Fruit fly (Drosophila melanogaster): ENCODE measurements around the gene AdamTS-B.

The AdamTS-B gene

dm6 chrX:5696436-5697022 is 1.8 kb upstream of the AdamTS-B start (continued):
- TF ChIP-seq CG6254 (GFP tag; optimal IDR thresholded peaks at IDR 0.05) (peak; percentile 89), CG11247 (GFP tag; IDR thresholded peaks at IDR 0.05) (peak; percentile 93), jing (GFP tag; optimal IDR thresholded peaks at IDR 0.05) (peak; percentile 91), caup (GFP tag; optimal IDR thresholded peaks at IDR 0.05; ENCODE audit: severe bottlenecking) (peak; percentile 93), hbn (GFP tag; IDR thresholded peaks at IDR 0.05; ENCODE audit: partially characterized antibody) (no peak), CG17802 (tag; optimal IDR thresholded peaks at IDR 0.05) (peak; percentile 85), klu (GFP tag; IDR thresholded peaks at IDR 0.05) (peak; percentile 89), D19B (GFP tag; optimal IDR thresholded peaks at IDR 0.05) (peak; percentile 63), B-H2 (GFP tag; optimal IDR thresholded peaks at IDR 0.05) (peak; percentile 79), CG3407 (GFP tag; optimal IDR thresholded peaks at IDR 0.05) (peak; percentile 89), CG34422 (GFP tag; IDR thresholded peaks at IDR 0.05) (peak; percentile 97), bcd (GFP tag; optimal IDR thresholded peaks at IDR 0.05) (peak; percentile 96), B-H1 (GFP tag; IDR thresholded peaks at IDR 0.05) (peak; percentile 92), CG8765 (GFP tag; IDR thresholded peaks at IDR 0.05) (peak; percentile 93), Deaf1 (tag; optimal IDR thresholded peaks at IDR 0.05) (peak; percentile 42), CG3281 (GFP tag; optimal IDR thresholded peaks at IDR 0.05) (peak; percentile 88), Nf-YA (GFP tag; IDR thresholded peaks at IDR 0.05) (peak; percentile 90), PHDP (tag; optimal IDR thresholded peaks at IDR 0.05) (peak; percentile 89), Pdp1 (GFP tag; optimal IDR thresholded peaks at IDR 0.05) (peak; percentile 97 to 98), Jarid2 (GFP tag; optimal IDR thresholded peaks at IDR 0.05) (peak; percentile 81), Nf-YB (GFP tag; optimal IDR thresholded peaks at IDR 0.05) (peak; percentile 82), fu2 (GFP tag; optimal IDR thresholded peaks at IDR 0.05) (peak; percentile 94), CG17912 (GFP tag; optimal IDR thresholded peaks at IDR 0.05) (peak; percentile 91), Abd-B (GFP tag; optimal IDR thresholded peaks at IDR 0.05) (peak; percentile 91), CG11723 (GFP tag; optimal IDR thresholded peaks at IDR 0.05) (peak; percentile 94), CG7786 (GFP tag; optimal IDR thresholded peaks at IDR 0.05) (peak; percentile 97), Atf3 (GFP tag; optimal IDR thresholded peaks at IDR 0.05) (peak; percentile 97), CG5180 (GFP tag; optimal IDR thresholded peaks at IDR 0.05) (peak; percentile 86), fd3F (GFP tag; optimal IDR thresholded peaks at IDR 0.05) (peak; percentile 82), CG10321 (GFP tag; IDR thresholded peaks at IDR 0.05) (peak; percentile 76), CG33557 (GFP tag; optimal IDR thresholded peaks at IDR 0.05) (peak; percentile 95), Fer2 (tag; optimal IDR thresholded peaks at IDR 0.05) (peak; percentile 85), ems (GFP tag; optimal IDR thresholded peaks at IDR 0.05) (peak; percentile 96), fd102C (GFP tag; optimal IDR thresholded peaks at IDR 0.05) (peak; percentile 90), E2f1 (GFP tag; IDR thresholded peaks at IDR 0.05) (peak; percentile 94), CG3995 (GFP tag; optimal IDR thresholded peaks at IDR 0.05) (peak; percentile 76), Xbp1 (GFP tag; optimal IDR thresholded peaks at IDR 0.05) (peak; percentile 97), GATAe (GFP tag; conservative IDR thresholded peaks at IDR 0.05) (peak; percentile 53), sr (GFP tag; IDR thresholded peaks at IDR 0.05) (peak; percentile 91), Doc3 (GFP tag; IDR thresholded peaks at IDR 0.05; ENCODE audit: partially characterized antibody) (no peak), z (GFP tag; IDR thresholded peaks at IDR 0.05) (peak; percentile 56; the same call in 1 of the 3 replicates), knrl (GFP tag; IDR thresholded peaks at IDR 0.05; ENCODE audit: partially characterized antibody) (no peak), pzg (GFP tag; optimal IDR thresholded peaks at IDR 0.05) (peak; percentile 14), BtbVII (GFP tag; optimal IDR thresholded peaks at IDR 0.05) (peak; percentile 91), NK7.1 (GFP tag; optimal IDR thresholded peaks at IDR 0.05) (peak; percentile 95), CG12155 (GFP tag; optimal IDR thresholded peaks at IDR 0.05) (peak; percentile 95), TFAM (GFP tag; optimal IDR thresholded peaks at IDR 0.05) (peak; percentile 81), NC2β (GFP tag; optimal IDR thresholded peaks at IDR 0.05) (peak; percentile 96), HLHmδ (GFP tag; optimal IDR thresholded peaks at IDR 0.05) (peak; percentile 58)
